Fruit fly (Drosophila melanogaster) whole organism, embryonic: ENCODE measurements around the gene CAH16.

Experiments used
- BEAF-32 ChIP-seq: fragments of 200-800 bp; sonication (Bioruptor generic); optimal IDR thresholded peaks from 3 replicates; lab custom pipeline; 2017; ENCODE audit warnings: missing biosample characterization, missing genetic modification characterization, mild to moderate bottlenecking, moderate library complexity, missing genetic modification reagents
- BtbVII ChIP-seq: fragments of 200-800 bp; sonication (Bioruptor generic); optimal IDR thresholded peaks from 3 replicates; lab custom pipeline; 2017; ENCODE audit warnings: missing biosample characterization, mild to moderate bottlenecking, missing genetic modification characterization
- CG12391 ChIP-seq: fragments of 200-800 bp; sonication (Bioruptor generic); optimal IDR thresholded peaks from 3 replicates; lab custom pipeline; 2018; ENCODE audit warnings: missing biosample characterization, mild to moderate bottlenecking, missing genetic modification characterization, moderate library complexity
- CG12659 ChIP-seq: fragments of 200-800 bp; sonication (Bioruptor generic); optimal IDR thresholded peaks from 3 replicates; lab custom pipeline; 2017; ENCODE audit warnings: mild to moderate bottlenecking, missing biosample characterization, missing genetic modification reagents, missing genetic modification characterization
- CG13894 ChIP-seq: fragments of 200-800 bp; sonication (Bioruptor generic); optimal IDR thresholded peaks from 3 replicates; lab custom pipeline; 2018; ENCODE audit warnings: missing biosample characterization, mild to moderate bottlenecking, missing genetic modification characterization, moderate library complexity
- CG14860 ChIP-seq: fragments of 200-800 bp; sonication (Bioruptor generic); IDR thresholded peaks from 3 replicates; pipeline ENCODE4 v1.3.6; 2022; ENCODE audit warnings: missing biosample characterization, missing genetic modification characterization; ENCODE audit not compliant: partially characterized antibody
- CG15479 ChIP-seq: fragments of 200-800 bp; sonication (Bioruptor generic); optimal IDR thresholded peaks from 3 replicates; lab custom pipeline; 2019; ENCODE audit warnings: missing biosample characterization, mild to moderate bottlenecking, missing genetic modification characterization, moderate library complexity
- CG15514 ChIP-seq: fragments of 200-800 bp; sonication (Bioruptor generic); optimal IDR thresholded peaks from 3 replicates; lab custom pipeline; 2017; ENCODE audit warnings: missing biosample characterization, missing genetic modification characterization, mild to moderate bottlenecking, moderate library complexity, missing genetic modification reagents
- CG16779 ChIP-seq: fragments of 200-800 bp; sonication (Bioruptor generic); IDR thresholded peaks from 2 replicates; pipeline ENCODE4 v1.3.6; 2022; ENCODE audit warnings: missing biosample characterization, missing genetic modification characterization
- CG17186 ChIP-seq: fragments of 200-800 bp; sonication (Bioruptor generic); optimal IDR thresholded peaks from 3 replicates; lab custom pipeline; 2017; ENCODE audit warnings: missing biosample characterization, missing genetic modification reagents, missing genetic modification characterization
- CG18599 ChIP-seq: fragments of 200-800 bp; sonication (Bioruptor generic); optimal IDR thresholded peaks from 3 replicates; lab custom pipeline; 2017; ENCODE audit warnings: missing biosample characterization, missing genetic modification characterization, mild to moderate bottlenecking, moderate library complexity, missing genetic modification reagents
- CG2712 ChIP-seq: fragments of 200-800 bp; optimal IDR thresholded peaks from 3 replicates; lab custom pipeline; 2019; ENCODE audit warnings: missing biosample characterization, mild to moderate bottlenecking, missing genetic modification characterization, moderate library complexity
- CG30020 ChIP-seq: fragments of 200-800 bp; optimal IDR thresholded peaks from 2 replicates; lab custom pipeline; 2019; ENCODE audit warnings: missing biosample characterization, mild to moderate bottlenecking, missing genetic modification characterization, moderate library complexity
- CG4617 ChIP-seq: fragments of 200-800 bp; sonication (Bioruptor generic); optimal IDR thresholded peaks from 3 replicates; lab custom pipeline; 2016; ENCODE audit warnings: missing biosample characterization, missing genetic modification characterization, borderline replicate concordance
- CG7928 ChIP-seq: fragments of 200-800 bp; sonication (Bioruptor generic); optimal IDR thresholded peaks from 2 replicates; lab custom pipeline; 2017; ENCODE audit warnings: missing biosample characterization, mild to moderate bottlenecking, missing genetic modification characterization
- CG8290 ChIP-seq, 3 experiments: fragments of 200-800 bp; sonication (Bioruptor generic); optimal IDR thresholded peaks; 2 replicates each; lab custom pipeline; 2016 to 2019; ENCODE audit warnings: missing biosample characterization in 3 of 3, missing genetic modification characterization in 3 of 3, mild to moderate bottlenecking in 2 of 3, moderate library complexity in 1 of 3
- CG8478 ChIP-seq: fragments of >200 bp; optimal IDR thresholded peaks from 2 replicates; lab custom pipeline; 2018
- CG9437 ChIP-seq: fragments of 200-800 bp; sonication (Bioruptor generic); optimal IDR thresholded peaks from 2 replicates; lab custom pipeline; 2018; ENCODE audit warnings: missing biosample characterization, mild to moderate bottlenecking, missing genetic modification characterization
- CG9727 ChIP-seq: fragments of 200-800 bp; sonication (Bioruptor generic); optimal IDR thresholded peaks from 3 replicates; lab custom pipeline; 2017; ENCODE audit warnings: missing biosample characterization, mild to moderate bottlenecking, missing genetic modification characterization
- CkIIα-i1 ChIP-seq: fragments of 200-800 bp; sonication (Bioruptor generic); IDR thresholded peaks from 2 replicates; pipeline ENCODE4 v1.3.6; 2022; ENCODE audit warnings: missing biosample characterization, missing genetic modification characterization
- Doc3 ChIP-seq: fragments of 200-800 bp; sonication (Bioruptor generic); IDR thresholded peaks from 3 replicates; pipeline ENCODE4 v1.3.6; 2022; ENCODE audit warnings: missing biosample characterization, missing genetic modification characterization; ENCODE audit not compliant: partially characterized antibody
- Elba2 ChIP-seq: fragments of 200-800 bp; sonication (Bioruptor generic); optimal IDR thresholded peaks from 3 replicates; lab custom pipeline; 2016; ENCODE audit warnings: missing biosample characterization, missing genetic modification characterization
- Gug ChIP-seq: fragments of 200-800 bp; sonication (Bioruptor generic); IDR thresholded peaks from 4 replicates; pipeline ENCODE4 v1.3.6; 2022; ENCODE audit warnings: missing biosample characterization, missing genetic modification characterization
- HHEX ChIP-seq: fragments of 200-800 bp; sonication (Bioruptor generic); optimal IDR thresholded peaks from 3 replicates; lab custom pipeline; 2017; ENCODE audit warnings: missing biosample characterization, mild to moderate bottlenecking, missing genetic modification characterization, missing genetic modification reagents
- HmgZ ChIP-seq: fragments of 200-800 bp; sonication (Bioruptor generic); optimal IDR thresholded peaks from 2 replicates; lab custom pipeline; 2018; ENCODE audit warnings: missing biosample characterization, mild to moderate bottlenecking, missing genetic modification characterization
- Lhr ChIP-seq: fragments of 200-800 bp; sonication (Bioruptor generic); optimal IDR thresholded peaks from 3 replicates; lab custom pipeline; 2017; ENCODE audit warnings: mild to moderate bottlenecking, missing biosample characterization, missing genetic modification reagents, missing genetic modification characterization
- MESR4 ChIP-seq: fragments of 200-800 bp; sonication (Bioruptor generic); optimal IDR thresholded peaks from 2 replicates; lab custom pipeline; 2018; ENCODE audit warnings: missing biosample characterization, mild to moderate bottlenecking, missing genetic modification characterization, moderate library complexity
- Med ChIP-seq: fragments of 200-800 bp; sonication (Bioruptor generic); peaks from one replicate; lab custom pipeline; 2016; ENCODE audit warnings: missing biosample characterization, missing genetic modification characterization, mild to moderate bottlenecking, inconsistent platforms, moderate library complexity
- Myb ChIP-seq: fragments of 200-800 bp; sonication (Bioruptor generic); optimal IDR thresholded peaks from 2 replicates; lab custom pipeline; 2016; ENCODE audit warnings: missing biosample characterization, missing genetic modification characterization
- Sin3A ChIP-seq: fragments of >200 bp; optimal IDR thresholded peaks from 2 replicates; lab custom pipeline; 2018
- Sry-δ ChIP-seq: fragments of 200-800 bp; sonication (Bioruptor generic); optimal IDR thresholded peaks from 2 replicates; lab custom pipeline; 2016; ENCODE audit warnings: missing biosample characterization, missing genetic modification characterization
- Xbp1 ChIP-seq: fragments of 200-800 bp; sonication (Bioruptor generic); optimal IDR thresholded peaks from 3 replicates; lab custom pipeline; 2016; ENCODE audit warnings: missing biosample characterization, mild to moderate bottlenecking, missing genetic modification characterization
- abd-A ChIP-seq: fragments of 200-800 bp; sonication (Bioruptor generic); optimal IDR thresholded peaks from 3 replicates; lab custom pipeline; 2019; ENCODE audit warnings: missing biosample characterization, mild to moderate bottlenecking, missing genetic modification characterization, moderate library complexity
- bcd ChIP-seq: fragments of 200-800 bp; sonication (Bioruptor generic); optimal IDR thresholded peaks from 2 replicates; lab custom pipeline; 2017; ENCODE audit warnings: missing biosample characterization, mild to moderate bottlenecking, missing genetic modification characterization
- dimm ChIP-seq: fragments of 200-800 bp; sonication (Bioruptor generic); IDR thresholded peaks from 2 replicates; pipeline ENCODE4 v1.3.6; 2022; ENCODE audit warnings: missing biosample characterization, missing genetic modification characterization
- dpn ChIP-seq, 2 experiments: fragments of 200-800 bp; sonication (Bioruptor generic); optimal IDR thresholded peaks; 3 replicates each; lab custom pipeline; 2016; ENCODE audit warnings: missing biosample characterization in 2 of 2, missing genetic modification characterization in 2 of 2
- ewg ChIP-seq: fragments of 200-800 bp; sonication (Bioruptor generic); optimal IDR thresholded peaks from 3 replicates; lab custom pipeline; 2017; ENCODE audit warnings: mild to moderate bottlenecking, missing biosample characterization, missing genetic modification reagents, missing genetic modification characterization
- fd96Cb ChIP-seq: fragments of 200-800 bp; sonication (Bioruptor generic); optimal IDR thresholded peaks from 2 replicates; lab custom pipeline; 2018; ENCODE audit warnings: missing biosample characterization, mild to moderate bottlenecking, missing genetic modification characterization, moderate library complexity
- lbe ChIP-seq: fragments of 200-800 bp; sonication (Bioruptor generic); optimal IDR thresholded peaks from 2 replicates; lab custom pipeline; 2016; ENCODE audit warnings: missing biosample characterization, mild to moderate bottlenecking, missing genetic modification characterization
- nerfin-1 ChIP-seq: fragments of 200-800 bp; sonication (Bioruptor generic); optimal IDR thresholded peaks from 3 replicates; lab custom pipeline; 2019; ENCODE audit warnings: missing biosample characterization, mild to moderate bottlenecking, missing genetic modification characterization, moderate library complexity
- nmo ChIP-seq: fragments of 200-800 bp; sonication (Bioruptor generic); optimal IDR thresholded peaks from 2 replicates; lab custom pipeline; 2018; ENCODE audit warnings: missing biosample characterization, mild to moderate bottlenecking, missing genetic modification characterization, moderate library complexity
- pzg ChIP-seq: fragments of 200-800 bp; sonication (Bioruptor generic); optimal IDR thresholded peaks from 3 replicates; lab custom pipeline; 2018; ENCODE audit warnings: missing biosample characterization, mild to moderate bottlenecking, missing genetic modification characterization, moderate library complexity
- schlank ChIP-seq: fragments of 200-800 bp; sonication (Bioruptor generic); optimal IDR thresholded peaks from 2 replicates; lab custom pipeline; 2018; ENCODE audit warnings: missing biosample characterization, mild to moderate bottlenecking, missing genetic modification characterization
- slp2 ChIP-seq: fragments of 200-800 bp; sonication (Bioruptor generic); optimal IDR thresholded peaks from 2 replicates; lab custom pipeline; 2016; ENCODE audit warnings: missing biosample characterization, missing genetic modification characterization
- stwl ChIP-seq: fragments of 200-800 bp; sonication (Bioruptor generic); optimal IDR thresholded peaks from 3 replicates; lab custom pipeline; 2018; ENCODE audit warnings: missing biosample characterization, mild to moderate bottlenecking, missing genetic modification characterization, moderate library complexity
- zen ChIP-seq: fragments of 200-800 bp; sonication (Bioruptor generic); optimal IDR thresholded peaks from 3 replicates; lab custom pipeline; 2018; ENCODE audit warnings: missing biosample characterization, mild to moderate bottlenecking, missing genetic modification characterization, moderate library complexity
- zen2 ChIP-seq: fragments of 200-800 bp; sonication (Bioruptor generic); IDR thresholded peaks from 3 replicates; pipeline ENCODE4 v1.3.6; 2022; ENCODE audit warnings: missing biosample characterization, missing genetic modification characterization; ENCODE audit not compliant: partially characterized antibody

Gene CAH16

dm6 chr3R:31220456-31221336 is 39.4 kb upstream of the CAH16 start, which contains the start of gene CG12054 (continued):
- peak; percentile 25 for TF ChIP-seq stwl (tag; lab: Kevin White, UChicago)
- TF ChIP-seq CG14860 (GFP tag; lab: Robert Waterston, UW), result no peak
- peak; percentile 20 for TF ChIP-seq lbe (GFP tag; lab: Kevin White, UChicago)
- TF ChIP-seq fd96Cb (tag; lab: Kevin White, UChicago), result no peak
- peak; percentile 56 for TF ChIP-seq nerfin-1
- peak; percentile 71 for TF ChIP-seq Lhr (GFP tag; lab: Kevin White, UChicago)
- TF ChIP-seq zen (tag; lab: Kevin White, UChicago), result peak; percentile 34
- TF ChIP-seq ewg (GFP tag; lab: Kevin White, UChicago), result peak; percentile 71
- TF ChIP-seq Gug, result peak; percentile 3; the same call in 1 of the 4 replicates
- TF ChIP-seq CG9727 (GFP tag; lab: Kevin White, UChicago), result peak; percentile 38
- TF ChIP-seq Sry-δ (GFP tag; lab: Kevin White, UChicago), result peak; percentile 70
- peak; percentile 90 for TF ChIP-seq CG8478
- peak; percentile 96 for TF ChIP-seq CG7928 (GFP tag; lab: Kevin White, UChicago)
- TF ChIP-seq bcd (GFP tag; lab: Kevin White, UChicago), result peak; percentile 23
- peak; percentile 2 for TF ChIP-seq CG18599 (GFP tag; lab: Kevin White, UChicago)
- peak; percentile 59 for TF ChIP-seq CG15514 (GFP tag; lab: Kevin White, UChicago)
- TF ChIP-seq dpn (GFP tag; optimal IDR thresholded peaks at IDR 0.05; lab: Kevin White, UChicago), result peak in 1 of 2 experiments; percentile 0
- peak; percentile 47 for TF ChIP-seq CG4617
- peak; percentile 32 for TF ChIP-seq CG12659 (GFP tag; lab: Kevin White, UChicago)
- TF ChIP-seq Myb, result peak; percentile 3
- TF ChIP-seq BtbVII (GFP tag; lab: Kevin White, UChicago), result no peak
- peak; percentile 7 for TF ChIP-seq CG13894 (tag; lab: Kevin White, UChicago)
- TF ChIP-seq schlank, result no peak
- no peak for TF ChIP-seq slp2 (GFP tag; lab: Kevin White, UChicago)
- TF ChIP-seq pzg (GFP tag; lab: Kevin White, UChicago), result peak; percentile 91
- TF ChIP-seq Xbp1 (GFP tag; lab: Kevin White, UChicago), result peak; percentile 10
- peak; percentile 50 for TF ChIP-seq BEAF-32 (GFP tag; lab: Kevin White, UChicago)
- peak; percentile 79 for TF ChIP-seq Med (GFP tag; lab: Kevin White, UChicago)
- peak; percentile 1 for TF ChIP-seq CG2712 (tag; lab: Kevin White, UChicago)
- peak; percentile 47 for TF ChIP-seq HmgZ
- peak; percentile 3 for TF ChIP-seq CG12391
- peak; percentile 93 for TF ChIP-seq CG15479 (GFP tag; lab: Kevin White, UChicago)
- TF ChIP-seq dimm (GFP tag; lab: Robert Waterston, UW), result no peak
- TF ChIP-seq MESR4 (GFP tag; lab: Kevin White, UChicago), result peak; percentile 100
- no peak for TF ChIP-seq HHEX
- TF ChIP-seq nmo (GFP tag; lab: Kevin White, UChicago), result no peak
- TF ChIP-seq Elba2 (GFP tag; lab: Kevin White, UChicago), result no peak
- TF ChIP-seq CG30020 (tag; lab: Kevin White, UChicago), result no peak
- peak; percentile 34 for TF ChIP-seq abd-A (tag; lab: Kevin White, UChicago)
- peak; percentile 73 for TF ChIP-seq Sin3A (lab: Kevin White, UChicago)
- peak; percentile 90 for TF ChIP-seq CG9437 (GFP tag; lab: Kevin White, UChicago)
- TF ChIP-seq CkIIα-i1 (GFP tag; lab: Robert Waterston, UW), result no peak
- no peak for TF ChIP-seq CG8290 (GFP tag; optimal IDR thresholded peaks at IDR 0.05; lab: Kevin White, UChicago)
- TF ChIP-seq CG8290 (tag; optimal IDR thresholded peaks at IDR 0.05; lab: Kevin White, UChicago), result peak; percentile 5 to 59
- TF ChIP-seq Doc3 (GFP tag; lab: Robert Waterston, UW), result no peak
- TF ChIP-seq CG16779 (GFP tag; lab: Robert Waterston, UW), result no peak
- TF ChIP-seq CG17186, result peak; percentile 9
- no peak for TF ChIP-seq zen2 (GFP tag; lab: Robert Waterston, UW)
